Fruit fly (Drosophila melanogaster) whole organism, embryonic: ENCODE results near the gene Spn88Ea.

Experiments used
- Ada2b ChIP-seq: fragments of 200-800 bp; sonication (Bioruptor generic); IDR thresholded peaks from 2 replicates; pipeline ENCODE4 v1.3.6; 2022; ENCODE audit warnings: missing biosample characterization, missing genetic modification characterization
- Adf1 ChIP-seq: fragments of 200-800 bp; sonication (Bioruptor generic); IDR thresholded peaks from 2 replicates; pipeline ENCODE4 v1.3.6; 2022; ENCODE audit warnings: missing biosample characterization, missing genetic modification characterization
- CG10366 ChIP-seq: fragments of 200-800 bp; sonication (Bioruptor generic); IDR thresholded peaks from 2 replicates; pipeline ENCODE4 v1.3.6; 2022; ENCODE audit warnings: missing biosample characterization, missing genetic modification characterization
- CG10431 ChIP-seq: fragments of 200-800 bp; sonication (Bioruptor generic); optimal IDR thresholded peaks from 3 replicates; lab custom pipeline; 2018; ENCODE audit warnings: missing biosample characterization, mild to moderate bottlenecking, missing genetic modification characterization
- CG11456 ChIP-seq: fragments of 200-800 bp; sonication (Bioruptor generic); IDR thresholded peaks from 3 replicates; pipeline ENCODE4 v1.3.6; 2022; ENCODE audit warnings: missing biosample characterization, missing genetic modification characterization
- CG12071 ChIP-seq: fragments of 200-800 bp; sonication (Bioruptor generic); optimal IDR thresholded peaks from 3 replicates; lab custom pipeline; 2018; ENCODE audit warnings: missing biosample characterization, mild to moderate bottlenecking, missing genetic modification characterization
- CG12744 ChIP-seq: fragments of 200-800 bp; sonication (Bioruptor generic); optimal IDR thresholded peaks from 2 replicates; lab custom pipeline; 2016; ENCODE audit warnings: missing biosample characterization, missing genetic modification characterization
- CG14710 ChIP-seq: fragments of 200-800 bp; sonication (Bioruptor generic); optimal IDR thresholded peaks from 3 replicates; lab custom pipeline; 2019; ENCODE audit warnings: missing biosample characterization, mild to moderate bottlenecking, missing genetic modification characterization, moderate library complexity
- CG1647 ChIP-seq: fragments of 200-800 bp; sonication (Bioruptor generic); optimal IDR thresholded peaks from 3 replicates; lab custom pipeline; 2016; ENCODE audit warnings: missing biosample characterization, missing genetic modification characterization
- CG16779 ChIP-seq: fragments of 200-800 bp; sonication (Bioruptor generic); IDR thresholded peaks from 2 replicates; pipeline ENCODE4 v1.3.6; 2022; ENCODE audit warnings: missing biosample characterization, missing genetic modification characterization
- CG17359 ChIP-seq: fragments of 200-800 bp; sonication (Bioruptor generic); optimal IDR thresholded peaks from 3 replicates; lab custom pipeline; 2018; ENCODE audit warnings: missing biosample characterization, mild to moderate bottlenecking, missing genetic modification characterization, moderate library complexity
- CG18619 ChIP-seq: fragments of 200-800 bp; sonication (Bioruptor generic); optimal IDR thresholded peaks from 3 replicates; lab custom pipeline; 2017; ENCODE audit warnings: missing biosample characterization, mild to moderate bottlenecking, missing genetic modification characterization
- CG18764 ChIP-seq: fragments of 200-800 bp; sonication (Bioruptor generic); optimal IDR thresholded peaks from 3 replicates; lab custom pipeline; 2016; ENCODE audit warnings: missing biosample characterization, missing genetic modification characterization
- CG2116 ChIP-seq: fragments of 200-800 bp; sonication (Bioruptor generic); optimal IDR thresholded peaks from 3 replicates; lab custom pipeline; 2018; ENCODE audit warnings: missing biosample characterization, mild to moderate bottlenecking, missing genetic modification characterization
- CG2875 ChIP-seq: fragments of 200-800 bp; sonication (Bioruptor generic); optimal IDR thresholded peaks from 2 replicates; lab custom pipeline; 2017; ENCODE audit warnings: missing biosample characterization, mild to moderate bottlenecking, missing genetic modification characterization, missing genetic modification reagents
- CG32772 ChIP-seq: fragments of 200-800 bp; sonication (Bioruptor generic); IDR thresholded peaks from 2 replicates; pipeline ENCODE4 v1.3.6; 2022; ENCODE audit warnings: missing biosample characterization, missing genetic modification characterization
- CG7372 ChIP-seq: fragments of 200-800 bp; sonication (Bioruptor generic); IDR thresholded peaks from 2 replicates; pipeline ENCODE4 v1.3.6; 2022; ENCODE audit warnings: missing biosample characterization, missing genetic modification characterization
- CG8924 ChIP-seq: fragments of 200-800 bp; optimal IDR thresholded peaks from 3 replicates; lab custom pipeline; 2019; ENCODE audit warnings: missing biosample characterization, mild to moderate bottlenecking, missing genetic modification characterization, moderate library complexity
- CG9215 ChIP-seq: fragments of 200-800 bp; sonication (Bioruptor generic); IDR thresholded peaks from 2 replicates; pipeline ENCODE4 v1.3.6; 2022; ENCODE audit warnings: missing biosample characterization, missing genetic modification characterization
- CrebB ChIP-seq: fragments of 200-800 bp; sonication (Bioruptor generic); optimal IDR thresholded peaks from 3 replicates; lab custom pipeline; 2018; ENCODE audit warnings: missing biosample characterization, mild to moderate bottlenecking, missing genetic modification characterization
- E2f1 ChIP-seq: fragments of 200-800 bp; sonication (Bioruptor generic); IDR thresholded peaks from 2 replicates; pipeline ENCODE4 v1.3.6; 2022; ENCODE audit warnings: missing biosample characterization, missing genetic modification characterization
- Fer3 ChIP-seq: fragments of 200-800 bp; sonication (Bioruptor generic); optimal IDR thresholded peaks from 2 replicates; lab custom pipeline; 2018; ENCODE audit warnings: missing biosample characterization, mild to moderate bottlenecking, missing genetic modification characterization, moderate library complexity
- HLH54F ChIP-seq: fragments of 200-800 bp; sonication (Bioruptor generic); optimal IDR thresholded peaks from 3 replicates; lab custom pipeline; 2016; ENCODE audit warnings: missing biosample characterization, missing genetic modification characterization
- HLHmδ ChIP-seq: fragments of 200-800 bp; sonication (Bioruptor generic); optimal IDR thresholded peaks from 2 replicates; lab custom pipeline; 2018; ENCODE audit warnings: missing biosample characterization, mild to moderate bottlenecking, missing genetic modification characterization, moderate library complexity
- HmgD ChIP-seq: fragments of 200-800 bp; sonication (Bioruptor generic); optimal IDR thresholded peaks from 3 replicates; lab custom pipeline; 2016; ENCODE audit warnings: missing biosample characterization, missing genetic modification characterization
- Meics ChIP-seq: fragments of 200-800 bp; sonication (Bioruptor generic); optimal IDR thresholded peaks from 2 replicates; lab custom pipeline; 2017; ENCODE audit warnings: missing biosample characterization, mild to moderate bottlenecking, missing genetic modification characterization
- Neu2 ChIP-seq: fragments of 200-800 bp; sonication (Bioruptor generic); optimal IDR thresholded peaks from 3 replicates; lab custom pipeline; 2016; ENCODE audit warnings: missing biosample characterization, missing genetic modification characterization, borderline replicate concordance
- Sry-β ChIP-seq: fragments of 200-800 bp; sonication (Bioruptor generic); optimal IDR thresholded peaks from 2 replicates; lab custom pipeline; 2018; ENCODE audit warnings: missing biosample characterization, mild to moderate bottlenecking, missing genetic modification characterization, moderate library complexity
- al ChIP-seq: fragments of 200-800 bp; sonication (Bioruptor generic); IDR thresholded peaks from 2 replicates; pipeline ENCODE4 v1.3.6; 2022; ENCODE audit warnings: missing biosample characterization, missing genetic modification characterization
- ash1 ChIP-seq: fragments of 200-800 bp; sonication (Bioruptor generic); optimal IDR thresholded peaks from 2 replicates; lab custom pipeline; 2018; ENCODE audit warnings: missing biosample characterization, mild to moderate bottlenecking, missing genetic modification characterization
- ato ChIP-seq: fragments of 200-800 bp; sonication (Bioruptor generic); IDR thresholded peaks from 2 replicates; pipeline ENCODE4 v1.3.6; 2022; ENCODE audit warnings: missing biosample characterization, missing genetic modification characterization; ENCODE audit not compliant: partially characterized antibody
- bab2 ChIP-seq: fragments of 200-800 bp; sonication (Bioruptor generic); optimal IDR thresholded peaks from 2 replicates; lab custom pipeline; 2016; ENCODE audit warnings: missing biosample characterization, missing genetic modification characterization
- bigmax ChIP-seq: fragments of 200-800 bp; sonication (Bioruptor generic); optimal IDR thresholded peaks from 2 replicates; lab custom pipeline; 2018; ENCODE audit warnings: missing biosample characterization, mild to moderate bottlenecking, missing genetic modification characterization
- caup ChIP-seq: fragments of 200-800 bp; sonication (Bioruptor generic); optimal IDR thresholded peaks from 3 replicates; lab custom pipeline; 2017; ENCODE audit warnings: missing biosample characterization, mild to moderate bottlenecking, missing genetic modification characterization, moderate library complexity; ENCODE audit not compliant: severe bottlenecking
- chinmo ChIP-seq: fragments of 200-800 bp; sonication (Bioruptor generic); IDR thresholded peaks from 4 replicates; pipeline ENCODE4 v1.3.6; 2022; ENCODE audit warnings: missing biosample characterization, missing genetic modification characterization; ENCODE audit not compliant: partially characterized antibody
- croc ChIP-seq: fragments of 200-800 bp; sonication (Bioruptor generic); conservative IDR thresholded peaks from 3 replicates; pipeline ENCODE4 v1.3.6; 2022; ENCODE audit warnings: missing biosample characterization, missing genetic modification characterization
- crp ChIP-seq, 2 experiments: fragments of 200-800 bp; sonication (Bioruptor generic); optimal IDR thresholded peaks; 2 replicates in 1 of 2; 3 replicates in 1 of 2; lab custom pipeline; 2017; ENCODE audit warnings: missing biosample characterization in 2 of 2, missing genetic modification characterization in 2 of 2, mild to moderate bottlenecking in 1 of 2, moderate library complexity in 1 of 2
- fd64A ChIP-seq: fragments of 200-800 bp; sonication (Bioruptor generic); optimal IDR thresholded peaks from 3 replicates; lab custom pipeline; 2018; ENCODE audit warnings: missing biosample characterization, mild to moderate bottlenecking, missing genetic modification characterization
- gce ChIP-seq: fragments of 200-800 bp; sonication (Bioruptor generic); IDR thresholded peaks from 3 replicates; pipeline ENCODE4 v1.3.6; 2022; ENCODE audit warnings: missing biosample characterization, missing genetic modification characterization
- grn ChIP-seq: fragments of 200-800 bp; sonication (Bioruptor generic); optimal IDR thresholded peaks from 3 replicates; lab custom pipeline; 2017; ENCODE audit warnings: missing biosample characterization, missing genetic modification characterization
- gsb-n ChIP-seq: fragments of 200-800 bp; sonication (Bioruptor generic); optimal IDR thresholded peaks from 3 replicates; lab custom pipeline; 2018; ENCODE audit warnings: missing biosample characterization, mild to moderate bottlenecking, missing genetic modification characterization
- her ChIP-seq: fragments of 200-800 bp; sonication (Bioruptor generic); optimal IDR thresholded peaks from 2 replicates; lab custom pipeline; 2016; ENCODE audit warnings: missing biosample characterization, missing genetic modification characterization
- jing ChIP-seq: fragments of 200-800 bp; sonication (Bioruptor generic); optimal IDR thresholded peaks from 2 replicates; lab custom pipeline; 2018; ENCODE audit warnings: missing biosample characterization, mild to moderate bottlenecking, missing genetic modification characterization
- lov ChIP-seq, 2 experiments: fragments of 200-800 bp in 1 of 2; fragments of >200 bp in 1 of 2; sonication (Bioruptor generic) in 1 of 2; IDR thresholded peaks in 1 of 2; optimal IDR thresholded peaks in 1 of 2; 2 replicates in 1 of 2; 3 replicates in 1 of 2; pipeline versions ENCODE4 v1.3.6 to Lab custom; 2017 to 2022; ENCODE audit warnings: missing biosample characterization in 1 of 2, missing genetic modification characterization in 1 of 2
- pnt ChIP-seq: fragments of 200-800 bp; sonication (Bioruptor generic); optimal IDR thresholded peaks from 3 replicates; lab custom pipeline; 2016; ENCODE audit warnings: missing biosample characterization, missing genetic modification characterization
- rib ChIP-seq: fragments of 200-800 bp; sonication (Bioruptor generic); IDR thresholded peaks from 2 replicates; pipeline ENCODE4 v1.3.6; 2022; ENCODE audit warnings: missing biosample characterization, missing genetic modification characterization
- sisA ChIP-seq: fragments of 200-800 bp; sonication (Bioruptor generic); IDR thresholded peaks from 2 replicates; pipeline ENCODE4 v1.3.6; 2022; ENCODE audit warnings: missing biosample characterization, missing genetic modification characterization
- wdn ChIP-seq: fragments of 200-800 bp; sonication (Bioruptor generic); IDR thresholded peaks from 2 replicates; pipeline ENCODE4 v1.3.6; 2022; ENCODE audit warnings: missing biosample characterization, missing genetic modification characterization
- zfh2 ChIP-seq: fragments of 200-800 bp; sonication (Bioruptor generic); optimal IDR thresholded peaks from 2 replicates; lab custom pipeline; 2016; ENCODE audit warnings: missing biosample characterization, missing genetic modification characterization

Gene Spn88Ea

dm6 chr3R:15229329-15229876 lies 23.2 kb upstream of the Spn88Ea start, which contains the start of the genes Art3 and mRpS10 (continued):
- peak; percentile 100 for TF ChIP-seq CG11456 (GFP tag; lab: Robert Waterston, UW)
- peak; percentile 55 to 80 for TF ChIP-seq crp (GFP tag; optimal IDR thresholded peaks at IDR 0.05; lab: Kevin White, UChicago)
- TF ChIP-seq CG12744: peak; percentile 100
- TF ChIP-seq rib (GFP tag; lab: Robert Waterston, UW): peak; percentile 100
- TF ChIP-seq Fer3: peak; percentile 100
- TF ChIP-seq CG10366: peak; percentile 100
- peak; percentile 95 for TF ChIP-seq grn
- TF ChIP-seq HLH54F (GFP tag; lab: Kevin White, UChicago): peak; percentile 100
- no peak for TF ChIP-seq ato (GFP tag; lab: Robert Waterston, UW)
- peak; percentile 83 for TF ChIP-seq bigmax (GFP tag; lab: Kevin White, UChicago)
- peak; percentile 98 for TF ChIP-seq her
- TF ChIP-seq CG2116 (GFP tag; lab: Kevin White, UChicago): peak; percentile 94
- peak; percentile 100 for TF ChIP-seq Meics (GFP tag; lab: Kevin White, UChicago)
- TF ChIP-seq CG14710 (tag; lab: Kevin White, UChicago): peak; percentile 99
- peak; percentile 100 for TF ChIP-seq CG1647 (GFP tag; lab: Kevin White, UChicago)
- peak; percentile 100 for TF ChIP-seq CG18764 (GFP tag; lab: Kevin White, UChicago)
- TF ChIP-seq wdn (GFP tag; lab: Robert Waterston, UW): peak; percentile 100
- TF ChIP-seq ash1 (GFP tag; lab: Kevin White, UChicago): peak; percentile 99
- TF ChIP-seq sisA: peak; percentile 100
- TF ChIP-seq pnt (GFP tag; lab: Kevin White, UChicago): peak; percentile 100
- TF ChIP-seq CG8924 (tag; lab: Kevin White, UChicago): peak; percentile 100
- peak; percentile 100 for TF ChIP-seq CG2875 (GFP tag; lab: Kevin White, UChicago)
- peak; percentile 100 for TF ChIP-seq al
- TF ChIP-seq CG7372 (GFP tag; lab: Robert Waterston, UW): peak; percentile 100
- peak; percentile 100 for TF ChIP-seq Ada2b (GFP tag; lab: Robert Waterston, UW)
- TF ChIP-seq CG18619 (GFP tag; lab: Kevin White, UChicago): peak; percentile 100
- TF ChIP-seq croc: peak; percentile 100
- no peak for TF ChIP-seq HLHmδ (GFP tag; lab: Kevin White, UChicago)
- peak; percentile 100 for TF ChIP-seq zfh2
- peak; percentile 99 for TF ChIP-seq fd64A (GFP tag; lab: Kevin White, UChicago)
- TF ChIP-seq gce (GFP tag; lab: Robert Waterston, UW): peak; percentile 100
- TF ChIP-seq E2f1 (GFP tag; lab: Robert Waterston, UW): peak; percentile 100
- TF ChIP-seq CG32772 (GFP tag; lab: Robert Waterston, UW): peak; percentile 100
- no peak for TF ChIP-seq lov (optimal IDR thresholded peaks at IDR 0.05; lab: Kevin White, UChicago)
- peak; percentile 100 for TF ChIP-seq lov (GFP tag; IDR thresholded peaks at IDR 0.05; lab: Robert Waterston, UW)
- TF ChIP-seq caup (GFP tag; lab: Kevin White, UChicago): peak; percentile 100
- peak; percentile 99 for TF ChIP-seq CG10431 (GFP tag; lab: Kevin White, UChicago)
- TF ChIP-seq chinmo (GFP tag; lab: Robert Waterston, UW): no peak
- TF ChIP-seq CG16779 (GFP tag; lab: Robert Waterston, UW): peak; percentile 100
- TF ChIP-seq CrebB (tag; lab: Kevin White, UChicago): peak; percentile 100
- peak; percentile 100 for TF ChIP-seq gsb-n (tag; lab: Kevin White, UChicago)
- TF ChIP-seq Adf1 (GFP tag; lab: Robert Waterston, UW): peak; percentile 95
- TF ChIP-seq Neu2 (GFP tag; lab: Kevin White, UChicago): peak; percentile 100
- peak; percentile 100 for TF ChIP-seq jing
- peak; percentile 99 for TF ChIP-seq CG9215
- peak; percentile 100 for TF ChIP-seq CG12071 (GFP tag; lab: Kevin White, UChicago)
- peak; percentile 83 for TF ChIP-seq Sry-β
- TF ChIP-seq CG17359 (tag; lab: Kevin White, UChicago): peak; percentile 100
- peak; percentile 99 for TF ChIP-seq HmgD (GFP tag; lab: Kevin White, UChicago)
- peak; percentile 100 for TF ChIP-seq bab2 (GFP tag; lab: Kevin White, UChicago)
